Worm (Caenorhabditis elegans) whole organism, L4 larva: ENCODE results near the gene arrd-9.

ENCODE experiments used
- ces-1 ChIP-seq: fragments of 150-350 bp; sonication (generic microtip); optimal IDR thresholded peaks from 4 replicates; lab custom pipeline; 2014; ENCODE audit warnings: missing biosample characterization, missing genetic modification reagents, missing genetic modification characterization
- dmd-8 ChIP-seq: fragments of 200-800 bp; sonication (Bioruptor generic); IDR thresholded peaks from 2 replicates; pipeline ENCODE4 v1.3.6; 2022; ENCODE audit warnings: missing genetic modification characterization, missing compliant biosample characterization
- dmd-9 ChIP-seq: fragments of 200-800 bp; sonication (Bioruptor generic); IDR thresholded peaks from 2 replicates; pipeline ENCODE4 v1.3.6; 2022; ENCODE audit warnings: missing genetic modification reagents, missing genetic modification characterization, missing compliant biosample characterization
- fkh-10 ChIP-seq: fragments of 150-350 bp; optimal IDR thresholded peaks from 2 replicates; lab custom pipeline; 2014; ENCODE audit warnings: missing biosample characterization, missing genetic modification reagents, missing genetic modification characterization
- lin-13 ChIP-seq: fragments of 150-350 bp; optimal IDR thresholded peaks from 2 replicates; lab custom pipeline; 2014; ENCODE audit warnings: missing biosample characterization, missing genetic modification reagents, missing genetic modification characterization
- mxl-3 ChIP-seq: fragments of 200-800 bp; sonication (Bioruptor generic); optimal IDR thresholded peaks from 2 replicates; lab custom pipeline; 2018; ENCODE audit warnings: mild to moderate bottlenecking, missing genetic modification characterization, missing compliant biosample characterization
- nhr-237 ChIP-seq: sonication (generic microtip); optimal IDR thresholded peaks from 2 replicates; lab custom pipeline; 2017; ENCODE audit warnings: missing biosample characterization, missing genetic modification characterization

ce11 chrII:12444679-12445376, 35.9 kb downstream of the arrd-9 start, which contains the start of the genes W05H5.1 and pitr-6:
- TF ChIP-seq dmd-9 (GFP tag; lab: Robert Waterston, UW) (no peak), lin-13 (GFP tag; lab: Kevin White, UChicago) (no peak), ces-1 (GFP tag; lab: Kevin White, UChicago) (no peak), mxl-3 (GFP tag; lab: Kevin White, UChicago) (no peak), fkh-10 (no peak), dmd-8 (GFP tag; lab: Robert Waterston, UW) (no peak), nhr-237 (tag; lab: Kevin White, UChicago) (no peak)
